Worm (Caenorhabditis elegans) whole organism, L1 larva: ENCODE results near the gene E02H4.4.

Experiments used
- C16A3.4 ChIP-seq: fragments of 150-350 bp; optimal IDR thresholded peaks from 2 replicates; lab custom pipeline; 2014; ENCODE audit warnings: missing biosample characterization, missing genetic modification characterization
- C34B4.2 ChIP-seq: sonication (generic microtip); optimal IDR thresholded peaks from 2 replicates; lab custom pipeline; 2017; ENCODE audit warnings: mild to moderate bottlenecking, missing genetic modification characterization, missing compliant biosample characterization
- F16B12.6 ChIP-seq: fragments of 150-350 bp; optimal IDR thresholded peaks from 2 replicates; lab custom pipeline; 2014; ENCODE audit warnings: missing biosample characterization, missing genetic modification characterization
- Y116A8C.19 ChIP-seq: sonication (generic microtip); optimal IDR thresholded peaks from 2 replicates; lab custom pipeline; 2016; ENCODE audit warnings: missing compliant biosample characterization, missing genetic modification characterization, borderline replicate concordance
- aly-2 ChIP-seq: fragments of 150-350 bp; optimal IDR thresholded peaks from 2 replicates; lab custom pipeline; 2014; ENCODE audit warnings: missing biosample characterization, missing genetic modification characterization
- blmp-1 ChIP-seq: fragments of 150-350 bp; optimal IDR thresholded peaks from 2 replicates; lab custom pipeline; 2014; ENCODE audit warnings: missing biosample characterization, missing genetic modification characterization
- ceh-8 ChIP-seq: fragments of 200-800 bp; sonication (Bioruptor generic); optimal IDR thresholded peaks from 2 replicates; lab custom pipeline; 2018; ENCODE audit warnings: mild to moderate bottlenecking, missing genetic modification characterization, moderate library complexity, missing compliant biosample characterization
- ceh-82 ChIP-seq, 3 experiments: fragments of 150-350 bp in 1 of 3; sonication (generic microtip) in 2 of 3; optimal IDR thresholded peaks; 2 replicates each; lab custom pipeline; 2014 to 2017; ENCODE audit warnings: missing biosample characterization in 3 of 3, missing genetic modification characterization in 3 of 3
- dpl-1 ChIP-seq, 3 experiments: fragments of 150-350 bp in 2 of 3; sonication (generic microtip) in 1 of 3; optimal IDR thresholded peaks; 2 replicates each; lab custom pipeline; 2014 to 2017; ENCODE audit warnings: missing biosample characterization in 3 of 3, missing genetic modification characterization in 3 of 3, missing genetic modification reagents in 3 of 3
- dsc-1 ChIP-seq: sonication (generic microtip); optimal IDR thresholded peaks from 2 replicates; lab custom pipeline; 2016; ENCODE audit warnings: mild to moderate bottlenecking, missing genetic modification characterization, missing compliant biosample characterization
- fkh-10 ChIP-seq: sonication (generic microtip); optimal IDR thresholded peaks from 2 replicates; lab custom pipeline; 2017; ENCODE audit warnings: missing biosample characterization, missing genetic modification reagents, missing genetic modification characterization
- hpl-2 ChIP-seq: fragments of 150-350 bp; optimal IDR thresholded peaks from 2 replicates; lab custom pipeline; 2014; ENCODE audit warnings: missing biosample characterization, missing genetic modification reagents, missing genetic modification characterization
- irx-1 ChIP-seq: sonication (generic microtip); optimal IDR thresholded peaks from 2 replicates; lab custom pipeline; 2016; ENCODE audit warnings: missing genetic modification characterization, missing compliant biosample characterization
- lin-14 ChIP-seq: fragments of 200-800 bp; sonication (Bioruptor generic); optimal IDR thresholded peaks from 2 replicates; lab custom pipeline; 2018; ENCODE audit warnings: mild to moderate bottlenecking, missing genetic modification characterization, moderate library complexity, missing compliant biosample characterization
- lin-15B ChIP-seq: fragments of 150-350 bp; sonication (generic microtip); optimal IDR thresholded peaks from 3 replicates; lab custom pipeline; 2014; ENCODE audit warnings: missing biosample characterization, missing genetic modification characterization
- lin-35 ChIP-seq, 2 experiments: fragments of 150-350 bp; optimal IDR thresholded peaks; 2 replicates each; lab custom pipeline; 2014; ENCODE audit warnings: missing biosample characterization in 2 of 2, missing genetic modification characterization in 2 of 2, missing genetic modification reagents in 2 of 2
- lsy-2 ChIP-seq, 2 experiments: fragments of 150-350 bp; optimal IDR thresholded peaks; 2 replicates each; lab custom pipeline; 2014; ENCODE audit warnings: missing biosample characterization in 2 of 2, missing genetic modification characterization in 2 of 2
- mdl-1 ChIP-seq, 2 experiments: fragments of 150-350 bp; optimal IDR thresholded peaks; 2 replicates each; lab custom pipeline; 2014 to 2017; ENCODE audit warnings: missing biosample characterization in 2 of 2, missing genetic modification characterization in 2 of 2, inconsistent platforms in 1 of 2
- nhr-19 ChIP-seq: fragments of 200-800 bp; sonication (Bioruptor generic); conservative IDR thresholded peaks from 2 replicates; pipeline ENCODE4 v1.3.6; 2022; ENCODE audit warnings: missing genetic modification characterization, missing compliant biosample characterization
- nhr-28 ChIP-seq: fragments of 150-350 bp; optimal IDR thresholded peaks from 2 replicates; lab custom pipeline; 2014; ENCODE audit warnings: missing biosample characterization, missing genetic modification characterization
- nhr-47 ChIP-seq: sonication (generic microtip); optimal IDR thresholded peaks from 2 replicates; lab custom pipeline; 2016; ENCODE audit warnings: mild to moderate bottlenecking, missing genetic modification characterization, moderate library complexity, missing compliant biosample characterization
- nhr-71 ChIP-seq: sonication (generic microtip); optimal IDR thresholded peaks from 2 replicates; lab custom pipeline; 2016; ENCODE audit warnings: mild to moderate bottlenecking, missing genetic modification characterization, moderate library complexity, missing compliant biosample characterization
- nhr-84 ChIP-seq: sonication (generic microtip); optimal IDR thresholded peaks from 2 replicates; lab custom pipeline; 2017; ENCODE audit warnings: missing biosample characterization, missing genetic modification characterization
- pqm-1 ChIP-seq: sonication (generic microtip); optimal IDR thresholded peaks from 3 replicates; lab custom pipeline; 2017; ENCODE audit warnings: missing biosample characterization, missing genetic modification characterization
- snu-23 ChIP-seq: sonication (generic microtip); optimal IDR thresholded peaks from 2 replicates; lab custom pipeline; 2016; ENCODE audit warnings: missing genetic modification characterization, missing compliant biosample characterization
- sox-4 ChIP-seq: sonication (generic microtip); optimal IDR thresholded peaks from 2 replicates; lab custom pipeline; 2016; ENCODE audit warnings: missing genetic modification characterization, missing compliant biosample characterization
- sup-37 ChIP-seq: fragments of 200-800 bp; sonication (Bioruptor generic); optimal IDR thresholded peaks from 2 replicates; lab custom pipeline; 2018; ENCODE audit warnings: mild to moderate bottlenecking, missing genetic modification characterization, missing compliant biosample characterization
- swsn-7 ChIP-seq: sonication (generic microtip); optimal IDR thresholded peaks from 2 replicates; lab custom pipeline; 2016; ENCODE audit warnings: missing genetic modification characterization, missing compliant biosample characterization
- tbx-2 ChIP-seq: sonication (generic microtip); optimal IDR thresholded peaks from 2 replicates; lab custom pipeline; 2016; ENCODE audit warnings: missing genetic modification characterization, missing compliant biosample characterization
- tlp-1 ChIP-seq: fragments of 150-350 bp; optimal IDR thresholded peaks from 2 replicates; lab custom pipeline; 2014; ENCODE audit warnings: missing biosample characterization, missing genetic modification characterization
- unc-130 ChIP-seq: fragments of 150-350 bp; optimal IDR thresholded peaks from 2 replicates; lab custom pipeline; 2017; ENCODE audit warnings: missing biosample characterization, missing genetic modification characterization, inconsistent platforms
- unc-30 ChIP-seq: sonication (generic microtip); optimal IDR thresholded peaks from 2 replicates; lab custom pipeline; 2017; ENCODE audit warnings: missing biosample characterization, missing genetic modification characterization
- unc-86 ChIP-seq: sonication (generic microtip); optimal IDR thresholded peaks from 2 replicates; lab custom pipeline; 2016; ENCODE audit warnings: missing genetic modification characterization, missing compliant biosample characterization
- unc-98 ChIP-seq: fragments of 200-800 bp; sonication (Bioruptor generic); IDR thresholded peaks from 2 replicates; pipeline ENCODE4 v1.3.6; 2022; ENCODE audit warnings: missing genetic modification characterization, missing compliant biosample characterization
- xbp-1 ChIP-seq: sonication (generic microtip); optimal IDR thresholded peaks from 2 replicates; lab custom pipeline; 2016; ENCODE audit warnings: missing genetic modification characterization, missing compliant biosample characterization
- ztf-11 ChIP-seq, 2 experiments: sonication (generic microtip); optimal IDR thresholded peaks; 2 replicates each; lab custom pipeline; 2016 to 2017; ENCODE audit warnings: missing genetic modification characterization in 2 of 2, missing biosample characterization in 1 of 2, missing compliant biosample characterization in 1 of 2
- ztf-4 ChIP-seq: fragments of 150-350 bp; optimal IDR thresholded peaks from 2 replicates; lab custom pipeline; 2014; ENCODE audit warnings: missing biosample characterization, missing genetic modification characterization

The E02H4.4 gene

DNA sequence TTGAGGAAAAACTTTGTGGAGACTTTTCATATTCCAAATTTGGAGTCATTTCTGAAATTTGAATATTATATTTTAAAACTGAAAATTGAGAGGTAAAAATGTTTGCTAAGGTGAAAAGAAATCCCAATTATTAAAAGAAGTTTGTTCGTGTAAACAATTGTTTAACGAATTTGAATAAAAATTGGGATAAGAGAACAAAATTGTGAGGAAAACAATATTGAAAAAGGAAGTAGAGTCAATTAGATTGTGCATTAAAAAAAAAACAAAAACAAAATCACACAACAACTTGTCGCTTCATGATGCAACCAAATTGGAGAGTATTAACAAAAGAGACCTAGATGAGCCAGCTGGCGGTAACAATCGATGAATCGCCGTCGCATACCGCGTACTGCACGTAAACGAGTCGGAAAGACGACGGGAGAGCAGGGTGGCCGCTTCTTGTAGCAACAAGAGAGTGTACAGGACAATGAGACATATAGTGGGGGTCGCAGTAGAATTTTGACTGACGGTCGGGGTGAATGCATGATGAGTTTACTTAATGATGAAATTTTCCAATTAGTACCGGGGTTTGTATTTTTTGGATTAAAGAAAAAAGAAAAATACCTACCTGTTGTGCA lies 14.3 kb upstream of the E02H4.4 start, which contains the start of gene K04C1.3:
TSS of gene K04C1.3 (minus strand) at position 51 of the 617 bp plus-strand sequence.
- TF ChIP-seq swsn-7 (no peak), Y116A8C.19 (tag; lab: Kevin White, UChicago) (no peak), sup-37 (GFP tag; lab: Kevin White, UChicago) (no peak), lin-15B (tag; lab: Kevin White, UChicago) (no peak), unc-86 (no peak), ceh-82 (tag; optimal IDR thresholded peaks at IDR 0.05; lab: Kevin White, UChicago) (no peak), fkh-10 (no peak), tbx-2 (no peak), nhr-71 (tag; lab: Kevin White, UChicago) (no peak), snu-23 (GFP tag; lab: Kevin White, UChicago) (no peak), nhr-47 (tag; lab: Kevin White, UChicago) (no peak), blmp-1 (tag; lab: Kevin White, UChicago) (no peak), unc-98 (no peak), irx-1 (tag; lab: Kevin White, UChicago) (no peak), ztf-11 (tag; optimal IDR thresholded peaks at IDR 0.05; lab: Kevin White, UChicago) (no peak), lsy-2 (tag; optimal IDR thresholded peaks at IDR 0.05; lab: Kevin White, UChicago) (no peak), tlp-1 (tag; lab: Kevin White, UChicago) (no peak), ztf-4 (tag; lab: Kevin White, UChicago) (no peak), C34B4.2 (no peak), lin-14 (GFP tag; lab: Kevin White, UChicago) (no peak)

DNA sequence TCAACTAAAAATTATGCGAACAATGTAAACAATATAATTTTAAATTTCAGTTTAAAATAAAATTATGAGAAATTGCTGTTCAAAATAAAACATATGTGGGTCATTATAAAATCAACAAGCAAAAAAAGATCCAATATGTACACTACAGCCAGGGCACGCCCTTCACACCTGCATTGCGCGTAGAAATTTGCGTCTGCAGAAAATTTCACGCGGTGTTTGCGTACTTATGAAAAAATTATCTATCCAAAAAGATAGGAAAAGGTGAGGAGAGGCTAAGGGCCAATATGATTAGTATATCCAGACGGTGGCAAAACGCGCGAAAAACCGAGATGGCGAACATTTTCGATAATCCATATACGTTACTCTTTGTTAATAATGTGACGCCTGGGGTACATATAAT lies 13.3 kb upstream of the E02H4.4 start:
- TF ChIP-seq unc-30 (tag; lab: Kevin White, UChicago): no peak
- peak in 2 of 3 experiments; percentile 4 to 19 for TF ChIP-seq dpl-1 (GFP tag; optimal IDR thresholded peaks at IDR 0.05; lab: Kevin White, UChicago)
- peak; percentile 51 for TF ChIP-seq blmp-1 (tag; lab: Kevin White, UChicago)
- TF ChIP-seq hpl-2 (GFP tag; lab: Kevin White, UChicago): no peak
- peak in 1 of 2 experiments; percentile 7 for TF ChIP-seq mdl-1 (tag; optimal IDR thresholded peaks at IDR 0.05; lab: Kevin White, UChicago)
- peak; percentile 77 for TF ChIP-seq F16B12.6 (tag; lab: Kevin White, UChicago)
- TF ChIP-seq snu-23 (GFP tag; lab: Kevin White, UChicago): peak; percentile 6
- TF ChIP-seq lin-35 (GFP tag; optimal IDR thresholded peaks at IDR 0.05; lab: Kevin White, UChicago): peak in 1 of 2 experiments; percentile 49
- TF ChIP-seq, all 84 proteins: peak for 6

DNA sequence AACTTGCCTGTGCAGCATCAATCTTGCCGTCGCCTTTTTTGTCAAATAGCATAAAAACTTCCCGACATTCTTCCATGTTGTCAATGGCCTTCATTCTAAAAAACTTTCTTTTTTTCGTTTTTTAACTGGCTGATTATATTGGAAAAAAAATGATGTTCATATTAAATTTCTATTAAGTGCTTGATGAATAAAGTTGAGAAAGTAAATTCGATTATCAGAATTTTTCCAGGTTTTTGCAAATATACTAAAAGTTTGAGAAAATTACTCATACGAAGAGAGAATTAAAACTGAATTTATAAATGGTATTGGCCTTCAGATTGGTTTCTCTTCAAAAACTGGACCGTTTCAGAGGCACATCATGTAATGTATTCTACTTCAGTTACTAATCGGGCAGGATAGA lies 11.2 kb upstream of the E02H4.4 start, which contains the start of gene mlc-6:
TSS of gene mlc-6 (minus strand) at position 101 of the 400 bp plus-strand sequence.
- TF ChIP-seq ztf-4 (tag; lab: Kevin White, UChicago) (no peak), ceh-8 (GFP tag; lab: Kevin White, UChicago) (no peak), lin-14 (GFP tag; lab: Kevin White, UChicago) (no peak), tlp-1 (tag; lab: Kevin White, UChicago) (no peak), pqm-1 (tag; lab: Kevin White, UChicago) (no peak), dsc-1 (no peak), unc-130 (no peak), swsn-7 (no peak), dpl-1 (GFP tag; optimal IDR thresholded peaks at IDR 0.05; lab: Kevin White, UChicago) (no peak), sox-4 (tag; lab: Kevin White, UChicago) (no peak), nhr-84 (tag; lab: Kevin White, UChicago) (no peak), nhr-47 (tag; lab: Kevin White, UChicago) (no peak), aly-2 (no peak), nhr-19 (GFP tag; lab: Robert Waterston, UW) (no peak), xbp-1 (tag; lab: Kevin White, UChicago) (no peak), C16A3.4 (tag; lab: Kevin White, UChicago) (no peak), nhr-28 (tag; lab: Kevin White, UChicago) (no peak)
